Fruit fly (Drosophila melanogaster) whole organism, wandering third instar larva: ENCODE data around the gene Miro.

Experiments used
- Abd-B ChIP-seq: fragments of >200 bp; optimal IDR thresholded peaks from 2 replicates; lab custom pipeline; 2017; ENCODE audit warnings: missing biosample characterization, missing genetic modification characterization
- CG9705 ChIP-seq: fragments of 200-800 bp; sonication (Bioruptor generic); optimal IDR thresholded peaks from 2 replicates; lab custom pipeline; 2018; ENCODE audit warnings: missing biosample characterization, mild to moderate bottlenecking, missing genetic modification characterization
- CrebA ChIP-seq: fragments of 200-800 bp; sonication (Bioruptor generic); optimal IDR thresholded peaks from 2 replicates; lab custom pipeline; 2016; ENCODE audit warnings: missing biosample characterization, mild to moderate bottlenecking, missing genetic modification characterization, borderline replicate concordance
- Dfd ChIP-seq: fragments of >200 bp; optimal IDR thresholded peaks from 2 replicates; lab custom pipeline; 2017; ENCODE audit warnings: missing biosample characterization, missing genetic modification characterization
- Dif ChIP-seq: fragments of 200-275, 200-300 bp; sonication (Bioruptor generic); optimal IDR thresholded peaks from 2 replicates; lab custom pipeline; 2018; ENCODE audit warnings: missing biosample characterization, missing genetic modification characterization; ENCODE audit not compliant: partially characterized antibody
- GATAd ChIP-seq: sonication (Bioruptor generic); optimal IDR thresholded peaks from 2 replicates; lab custom pipeline; 2016; ENCODE audit warnings: missing biosample characterization, missing genetic modification characterization
- HLH106 ChIP-seq: fragments of 200-800 bp; optimal IDR thresholded peaks from 3 replicates; lab custom pipeline; 2019; ENCODE audit warnings: missing biosample characterization, mild to moderate bottlenecking, missing genetic modification characterization, moderate library complexity
- Hnf4 ChIP-seq: fragments of 200-800 bp; sonication (Bioruptor generic); optimal IDR thresholded peaks from 2 replicates; lab custom pipeline; 2016; ENCODE audit warnings: missing biosample characterization, mild to moderate bottlenecking, missing genetic modification characterization
- Hr78 ChIP-seq: fragments of >200 bp; optimal IDR thresholded peaks from 2 replicates; lab custom pipeline; 2017; ENCODE audit warnings: missing biosample characterization, missing genetic modification characterization
- Hr83 ChIP-seq: fragments of 200-300 bp; sonication (Bioruptor generic); optimal IDR thresholded peaks from 2 replicates; lab custom pipeline; 2016; ENCODE audit warnings: missing biosample characterization, mild to moderate bottlenecking, missing genetic modification characterization, moderate library complexity; ENCODE audit not compliant: poor library complexity, severe bottlenecking
- Jra ChIP-seq: sonication (Bioruptor generic); optimal IDR thresholded peaks from 2 replicates; lab custom pipeline; 2016; ENCODE audit warnings: missing biosample characterization, missing genetic modification characterization
- N ChIP-seq: fragments of >200 bp; optimal IDR thresholded peaks from 2 replicates; lab custom pipeline; 2018; ENCODE audit warnings: missing biosample characterization, missing external identifiers, missing genetic modification characterization
- OdsH ChIP-seq: fragments of 200-800 bp; sonication (Bioruptor generic); optimal IDR thresholded peaks from 2 replicates; lab custom pipeline; 2016; ENCODE audit warnings: missing biosample characterization, mild to moderate bottlenecking, missing genetic modification characterization
- Rel ChIP-seq, 2 experiments: fragments of 200-800 bp; sonication (Bioruptor generic) in 1 of 2; optimal IDR thresholded peaks; 2 replicates in 1 of 2; 3 replicates in 1 of 2; lab custom pipeline; 2016 to 2019; ENCODE audit warnings: mild to moderate bottlenecking in 2 of 2, missing biosample characterization in 2 of 2, missing genetic modification characterization in 2 of 2, moderate library complexity in 1 of 2
- Vsx2 ChIP-seq: fragments of 200-300, 225-300 bp; sonication (Bioruptor generic); optimal IDR thresholded peaks from 2 replicates; lab custom pipeline; 2018; ENCODE audit warnings: missing biosample characterization, missing genetic modification characterization; ENCODE audit not compliant: partially characterized antibody
- brk ChIP-seq: fragments of 200-800 bp; sonication (Bioruptor generic); optimal IDR thresholded peaks from 2 replicates; lab custom pipeline; 2016; ENCODE audit warnings: missing biosample characterization, mild to moderate bottlenecking, missing genetic modification characterization
- dl ChIP-seq, 2 experiments: fragments of 175-275, 200-275 bp in 1 of 2; fragments of 200-275 bp in 1 of 2; sonication (Bioruptor generic); optimal IDR thresholded peaks; lab custom pipeline; 2018; ENCODE audit warnings: mild to moderate bottlenecking in 2 of 2, missing biosample characterization in 2 of 2, missing genetic modification characterization in 2 of 2, moderate library complexity in 2 of 2; ENCODE audit not compliant: partially characterized antibody in 2 of 2, insufficient read depth in 1 of 2
- dmrt93B ChIP-seq: fragments of 200-800 bp; sonication (Bioruptor generic); optimal IDR thresholded peaks from 2 replicates; lab custom pipeline; 2018; ENCODE audit warnings: missing biosample characterization, mild to moderate bottlenecking, missing genetic modification characterization
- ey ChIP-seq: fragments of 200-800 bp; sonication (Bioruptor generic); optimal IDR thresholded peaks from 2 replicates; lab custom pipeline; 2016; ENCODE audit warnings: missing biosample characterization, missing genetic modification characterization
- foxo ChIP-seq, 2 experiments: fragments of 200-800 bp; sonication (Bioruptor generic); optimal IDR thresholded peaks; 2 replicates in 1 of 2; 3 replicates in 1 of 2; lab custom pipeline; 2016 to 2017; ENCODE audit warnings: missing biosample characterization in 2 of 2, missing genetic modification characterization in 2 of 2
- fru ChIP-seq: fragments of 200-800 bp; sonication (Bioruptor generic); optimal IDR thresholded peaks from 3 replicates; lab custom pipeline; 2016; ENCODE audit warnings: missing biosample characterization, mild to moderate bottlenecking, missing genetic modification characterization
- h ChIP-seq: fragments of 200-800 bp; sonication (Bioruptor generic); optimal IDR thresholded peaks from 3 replicates; lab custom pipeline; 2016; ENCODE audit warnings: missing biosample characterization, mild to moderate bottlenecking, missing genetic modification characterization
- jim ChIP-seq: fragments of 175-275, 200-325 bp; sonication (Bioruptor generic); optimal IDR thresholded peaks from 2 replicates; lab custom pipeline; 2016; ENCODE audit warnings: missing biosample characterization, mild to moderate bottlenecking, missing genetic modification characterization
- lola ChIP-seq: fragments of >200 bp; optimal IDR thresholded peaks from 2 replicates; lab custom pipeline; 2017; ENCODE audit warnings: missing biosample characterization, missing genetic modification characterization
- pan ChIP-seq: fragments of >200 bp; optimal IDR thresholded peaks from 2 replicates; lab custom pipeline; 2017
- rgr ChIP-seq: fragments of 200-800 bp; sonication (Bioruptor generic); optimal IDR thresholded peaks from 3 replicates; lab custom pipeline; 2016; ENCODE audit warnings: missing biosample characterization, mild to moderate bottlenecking, missing genetic modification characterization
- sage ChIP-seq: fragments of 200-800 bp; sonication (Bioruptor generic); optimal IDR thresholded peaks from 2 replicates; lab custom pipeline; 2016; ENCODE audit warnings: missing biosample characterization, mild to moderate bottlenecking, missing genetic modification characterization
- tai ChIP-seq: sonication (Bioruptor generic); optimal IDR thresholded peaks from 2 replicates; lab custom pipeline; 2016; ENCODE audit warnings: missing biosample characterization, missing genetic modification characterization
- usp ChIP-seq: fragments of >200 bp; optimal IDR thresholded peaks from 2 replicates; lab custom pipeline; 2017; ENCODE audit warnings: missing biosample characterization, missing genetic modification characterization

The Miro gene

DNA sequence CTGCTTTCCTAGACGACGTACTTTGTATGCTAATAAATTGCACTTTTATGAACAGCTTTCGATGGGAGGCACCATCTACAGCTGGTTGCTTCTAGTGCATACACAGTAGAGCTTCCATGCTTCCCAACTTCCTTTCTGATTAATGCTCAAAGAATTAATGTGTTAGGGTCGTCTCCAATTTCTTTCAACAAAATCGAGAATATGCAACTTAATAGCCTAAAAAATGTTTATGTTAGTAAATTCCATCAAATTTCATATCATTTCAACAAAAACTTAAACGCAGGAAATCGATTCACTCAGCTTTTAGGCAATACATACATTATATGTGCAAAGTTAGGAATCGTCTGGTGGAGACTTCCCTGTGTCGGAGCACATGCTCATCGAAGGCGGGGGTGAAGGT, 14.5 kb downstream of the Miro start:
- TF ChIP-seq h (GFP tag; lab: Kevin White, UChicago): no peak
- no peak for TF ChIP-seq Dfd
- TF ChIP-seq fru (GFP tag; lab: Kevin White, UChicago): no peak
- TF ChIP-seq Hnf4 (GFP tag; lab: Kevin White, UChicago): no peak
- no peak for TF ChIP-seq Vsx2
- TF ChIP-seq ey (GFP tag; lab: Kevin White, UChicago): no peak
- no peak for TF ChIP-seq foxo (GFP tag; optimal IDR thresholded peaks at IDR 0.05; lab: Kevin White, UChicago)
- no peak for TF ChIP-seq jim (GFP tag; lab: Kevin White, UChicago)
- TF ChIP-seq brk (GFP tag; lab: Kevin White, UChicago): no peak
- TF ChIP-seq lola (GFP tag; lab: Kevin White, UChicago): no peak
- no peak for TF ChIP-seq Jra (GFP tag; lab: Kevin White, UChicago)
- TF ChIP-seq HLH106 (tag; lab: Kevin White, UChicago): no peak
- no peak for TF ChIP-seq usp (GFP tag; lab: Kevin White, UChicago)
- TF ChIP-seq CG9705 (GFP tag; lab: Kevin White, UChicago): no peak

DNA sequence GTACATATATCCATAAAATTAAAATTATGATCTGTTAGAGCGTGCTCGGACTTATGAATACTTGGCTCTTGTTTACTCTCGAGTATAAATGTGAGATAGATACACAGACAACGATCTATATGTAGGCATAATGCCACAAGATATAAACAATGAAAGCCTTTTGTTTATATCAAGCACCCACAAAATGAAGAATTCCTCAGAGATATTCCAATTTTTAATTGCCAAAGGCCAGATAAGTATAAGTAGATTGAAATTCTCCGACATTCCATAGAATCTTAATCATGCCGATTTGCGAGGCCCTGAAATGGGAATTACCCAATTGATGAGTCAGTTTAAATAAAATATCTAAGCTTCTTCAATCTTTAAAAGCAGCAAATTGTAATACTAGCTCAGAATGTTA, 16.8 kb downstream of the Miro start:
- no peak for TF ChIP-seq OdsH (GFP tag; lab: Kevin White, UChicago)
- no peak for TF ChIP-seq dl (GFP tag; optimal IDR thresholded peaks at IDR 0.05; lab: Kevin White, UChicago; ENCODE audit: insufficient read depth in 1 of 2, partially characterized antibody in 2 of 2)
- TF ChIP-seq lola (GFP tag; lab: Kevin White, UChicago): no peak
- no peak for TF ChIP-seq Rel (GFP tag; optimal IDR thresholded peaks at IDR 0.05; lab: Kevin White, UChicago)
- no peak for TF ChIP-seq Rel (tag; optimal IDR thresholded peaks at IDR 0.05; lab: Kevin White, UChicago)
- TF ChIP-seq N (GFP tag; lab: Kevin White, UChicago): no peak
- TF ChIP-seq GATAd (GFP tag; lab: Kevin White, UChicago): no peak
- TF ChIP-seq foxo (GFP tag; optimal IDR thresholded peaks at IDR 0.05; lab: Kevin White, UChicago): no peak
- no peak for TF ChIP-seq CrebA (GFP tag; lab: Kevin White, UChicago)
- no peak for TF ChIP-seq Dfd
- TF ChIP-seq tai (GFP tag; lab: Kevin White, UChicago): no peak
- no peak for TF ChIP-seq dmrt93B (GFP tag; lab: Kevin White, UChicago)
- TF ChIP-seq Vsx2: no peak
- TF ChIP-seq brk (GFP tag; lab: Kevin White, UChicago): no peak
- no peak for TF ChIP-seq Hr83 (GFP tag; lab: Kevin White, UChicago)
- no peak for TF ChIP-seq pan (lab: Kevin White, UChicago)
- no peak for TF ChIP-seq Abd-B
- TF ChIP-seq Dif (GFP tag; lab: Kevin White, UChicago): no peak
- TF ChIP-seq sage (GFP tag; lab: Kevin White, UChicago): no peak
- no peak for TF ChIP-seq usp (GFP tag; lab: Kevin White, UChicago)

DNA sequence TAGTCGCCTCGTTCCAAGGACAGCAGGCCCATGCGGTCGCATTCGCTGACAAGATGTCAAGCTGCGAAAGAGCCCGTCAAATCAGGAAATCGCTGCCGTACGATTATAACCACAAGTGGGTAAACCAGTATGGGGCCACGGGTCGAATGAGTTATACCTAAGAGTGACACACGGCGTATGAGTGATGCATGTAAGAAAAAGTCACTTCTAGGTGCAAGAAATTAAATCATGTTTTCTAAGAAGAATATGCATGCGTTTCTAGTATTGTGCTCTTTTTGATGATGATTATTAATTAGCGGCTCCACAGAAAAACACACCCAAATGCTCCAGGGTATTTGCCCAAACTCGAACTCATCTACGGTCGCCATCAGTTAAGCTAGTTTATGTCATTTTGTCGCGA, 21.0 kb downstream of the Miro start:
- TF ChIP-seq tai (GFP tag; lab: Kevin White, UChicago) (no peak), CrebA (GFP tag; lab: Kevin White, UChicago) (no peak), lola (GFP tag; lab: Kevin White, UChicago) (no peak), dmrt93B (GFP tag; lab: Kevin White, UChicago) (no peak), sage (GFP tag; lab: Kevin White, UChicago) (no peak), ey (GFP tag; lab: Kevin White, UChicago) (no peak), h (GFP tag; lab: Kevin White, UChicago) (no peak), Dfd (no peak), CG9705 (GFP tag; lab: Kevin White, UChicago) (no peak), rgr (GFP tag; lab: Kevin White, UChicago) (no peak), Hr78 (GFP tag; lab: Kevin White, UChicago) (no peak), GATAd (GFP tag; lab: Kevin White, UChicago) (no peak), OdsH (GFP tag; lab: Kevin White, UChicago) (no peak)

DNA sequence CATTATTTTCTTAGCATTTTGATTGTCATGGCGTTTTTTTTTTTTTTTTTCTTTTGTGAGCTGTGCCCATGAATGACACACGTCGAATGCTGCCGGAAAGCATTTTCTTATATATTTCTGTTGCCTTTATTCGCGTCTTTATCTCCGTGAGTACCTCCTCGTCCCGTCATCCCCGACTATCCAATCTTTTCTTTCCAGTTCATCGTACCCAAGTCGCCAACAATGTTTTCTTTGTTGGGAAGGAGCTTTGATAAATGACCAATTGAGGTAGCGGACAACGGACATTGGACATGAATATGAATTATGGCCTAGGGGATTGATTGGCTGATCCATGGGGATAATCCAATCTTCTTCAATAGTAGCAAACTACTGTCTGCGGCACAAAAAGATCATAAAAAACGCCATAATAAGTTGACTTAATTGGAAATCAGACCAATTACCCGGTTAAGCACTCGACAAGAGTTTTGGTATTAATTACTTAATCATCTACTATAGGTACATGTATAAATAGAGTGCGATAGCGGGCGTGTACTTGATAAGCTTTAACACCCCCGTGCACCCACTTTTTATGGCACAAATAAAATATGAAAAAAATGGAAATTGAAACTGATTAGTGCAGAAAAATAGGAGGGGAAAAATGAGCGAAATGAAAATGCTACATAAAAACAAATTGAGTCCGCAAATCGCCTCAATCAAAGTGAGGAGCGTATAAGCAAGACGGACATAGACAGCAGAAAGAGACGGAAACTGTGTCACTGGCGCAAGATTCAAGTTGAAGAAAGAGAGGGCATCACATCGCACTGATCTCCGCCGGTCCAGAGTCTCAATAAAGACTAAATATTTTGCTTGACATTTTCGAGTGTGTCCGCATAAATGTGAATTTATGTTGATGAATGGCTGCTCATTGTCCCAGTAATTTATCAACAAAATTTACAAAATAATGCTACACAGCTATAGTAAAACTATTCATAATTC, 22.4 kb downstream of the Miro start:
- no peak for TF ChIP-seq rgr (GFP tag; lab: Kevin White, UChicago)
- TF ChIP-seq OdsH (GFP tag; lab: Kevin White, UChicago): peak; percentile 21
- no peak for TF ChIP-seq pan (lab: Kevin White, UChicago)
- peak; percentile 40 for TF ChIP-seq h (GFP tag; lab: Kevin White, UChicago)
- TF ChIP-seq CrebA (GFP tag; lab: Kevin White, UChicago): no peak
- peak; percentile 8 for TF ChIP-seq ey (GFP tag; lab: Kevin White, UChicago)
- no peak for TF ChIP-seq Dfd
